Worm (Caenorhabditis elegans) whole organism, midembryonic: ENCODE measurements around the gene ptr-18.

Experiments
- flt-1 ChIP-seq: fragments of 200-800 bp; sonication (Bioruptor generic); IDR thresholded peaks from 2 replicates; pipeline ENCODE4 v1.3.6; 2022; ENCODE audit warnings: missing genetic modification characterization, missing compliant biosample characterization
- klf-2 ChIP-seq: fragments of 200-800 bp; sonication (Bioruptor generic); conservative IDR thresholded peaks from 2 replicates; pipeline ENCODE4 v1.3.6; 2022; ENCODE audit warnings: missing genetic modification reagents, missing genetic modification characterization, missing compliant biosample characterization
- ref-1 ChIP-seq: fragments of 200-800 bp; sonication (Bioruptor generic); conservative IDR thresholded peaks from 2 replicates; pipeline ENCODE4 v1.3.6; 2022; ENCODE audit warnings: missing genetic modification reagents, missing genetic modification characterization, missing compliant biosample characterization

- no peak for TF ChIP-seq flt-1 (GFP tag; lab: Robert Waterston, UW)
- no peak for TF ChIP-seq klf-2
- TF ChIP-seq ref-1 (GFP tag; lab: Robert Waterston, UW): no peak
These were observed 16.7 kb downstream of the ptr-18 start for ce11 chrII:12981980-12982575.
